Worm (Caenorhabditis elegans) whole organism, L3 larva: ENCODE measurements around the gene ctsa-2.

Experiments used
- ZK546.5 ChIP-seq: sonication (generic microtip); optimal IDR thresholded peaks from 2 replicates; lab custom pipeline; 2017; ENCODE audit warnings: missing biosample characterization, missing genetic modification characterization
- aly-2 ChIP-seq: fragments of 150-350 bp; optimal IDR thresholded peaks from 2 replicates; lab custom pipeline; 2014; ENCODE audit warnings: missing biosample characterization, missing genetic modification characterization
- ama-1 ChIP-seq: fragments of 150-350 bp; optimal IDR thresholded peaks from 2 replicates; lab custom pipeline; 2018
- ceh-16 ChIP-seq: sonication (generic microtip); optimal IDR thresholded peaks from 2 replicates; lab custom pipeline; 2017; ENCODE audit warnings: missing biosample characterization, missing genetic modification characterization
- ceh-28 ChIP-seq: fragments of 150-350 bp; optimal IDR thresholded peaks from 2 replicates; lab custom pipeline; 2014; ENCODE audit warnings: missing biosample characterization, missing genetic modification reagents, missing genetic modification characterization
- daf-12 ChIP-seq: fragments of 150-350 bp; optimal IDR thresholded peaks from 2 replicates; lab custom pipeline; 2014; ENCODE audit warnings: missing biosample characterization, missing genetic modification reagents, missing genetic modification characterization
- egl-27 ChIP-seq: sonication (generic microtip); optimal IDR thresholded peaks from 4 replicates; lab custom pipeline; 2017; ENCODE audit warnings: missing biosample characterization, missing genetic modification reagents, missing genetic modification characterization
- egl-5 ChIP-seq: fragments of 150-350 bp; optimal IDR thresholded peaks from 2 replicates; lab custom pipeline; 2017; ENCODE audit warnings: missing biosample characterization, missing genetic modification reagents, missing genetic modification characterization, inconsistent platforms
- elt-2 ChIP-seq: sonication (generic microtip); optimal IDR thresholded peaks from 2 replicates; lab custom pipeline; 2016; ENCODE audit warnings: missing genetic modification reagents, mild to moderate bottlenecking, missing genetic modification characterization, missing compliant biosample characterization
- eor-1 ChIP-seq, 2 experiments: fragments of 150-350 bp; optimal IDR thresholded peaks; 2 replicates each; lab custom pipeline; 2014 to 2018; ENCODE audit warnings: missing biosample characterization in 2 of 2, missing genetic modification characterization in 2 of 2
- fkh-10 ChIP-seq: sonication (generic microtip); optimal IDR thresholded peaks from 2 replicates; lab custom pipeline; 2017; ENCODE audit warnings: missing biosample characterization, missing genetic modification reagents, missing genetic modification characterization
- fkh-2 ChIP-seq: fragments of 150-350 bp; optimal IDR thresholded peaks from 2 replicates; lab custom pipeline; 2014; ENCODE audit warnings: missing biosample characterization, missing genetic modification reagents, missing genetic modification characterization
- fos-1 ChIP-seq: fragments of 150-350 bp; optimal IDR thresholded peaks from 2 replicates; lab custom pipeline; 2014; ENCODE audit warnings: missing biosample characterization, missing genetic modification characterization
- hmg-11 ChIP-seq: sonication (generic microtip); optimal IDR thresholded peaks from 2 replicates; lab custom pipeline; 2016; ENCODE audit warnings: missing genetic modification characterization, missing compliant biosample characterization
- jun-1 ChIP-seq: fragments of 150-350 bp; optimal IDR thresholded peaks from 2 replicates; lab custom pipeline; 2014; ENCODE audit warnings: missing biosample characterization, missing genetic modification reagents, missing genetic modification characterization
- mdl-1 ChIP-seq: fragments of 150-350 bp; optimal IDR thresholded peaks from 2 replicates; lab custom pipeline; 2014; ENCODE audit warnings: missing biosample characterization, missing genetic modification characterization
- mml-1 ChIP-seq: fragments of 150-350 bp; sonication (generic microtip); optimal IDR thresholded peaks from 3 replicates; lab custom pipeline; 2014; ENCODE audit warnings: missing biosample characterization, missing genetic modification characterization
- nfya-1 ChIP-seq: sonication (generic microtip); optimal IDR thresholded peaks from 2 replicates; lab custom pipeline; 2017; ENCODE audit warnings: missing genetic modification characterization, mild to moderate bottlenecking, missing compliant biosample characterization, antibody characterized with exemption, moderate library complexity; ENCODE audit not compliant: insufficient read depth
- nhr-11 ChIP-seq: fragments of 150-350 bp; optimal IDR thresholded peaks from 2 replicates; lab custom pipeline; 2014; ENCODE audit warnings: missing biosample characterization, missing genetic modification characterization
- nhr-12 ChIP-seq: fragments of 150-350 bp; optimal IDR thresholded peaks from 2 replicates; lab custom pipeline; 2014; ENCODE audit warnings: missing biosample characterization, missing genetic modification characterization
- nhr-237 ChIP-seq: fragments of 150-350 bp; optimal IDR thresholded peaks from 2 replicates; lab custom pipeline; 2014; ENCODE audit warnings: missing biosample characterization, missing genetic modification characterization
- nhr-25 ChIP-seq: sonication (generic microtip); optimal IDR thresholded peaks from 2 replicates; lab custom pipeline; 2017; ENCODE audit warnings: missing biosample characterization, missing genetic modification characterization
- nhr-28 ChIP-seq: fragments of 150-350 bp; optimal IDR thresholded peaks from 2 replicates; lab custom pipeline; 2014; ENCODE audit warnings: missing biosample characterization, missing genetic modification characterization
- nhr-67 ChIP-seq: fragments of 150-350 bp; optimal IDR thresholded peaks from 2 replicates; lab custom pipeline; 2014; ENCODE audit warnings: missing biosample characterization, missing genetic modification characterization
- nhr-76 ChIP-seq: fragments of 150-350 bp; sonication (generic microtip); optimal IDR thresholded peaks from 5 replicates; lab custom pipeline; 2014; ENCODE audit warnings: missing biosample characterization, missing genetic modification characterization
- nhr-77 ChIP-seq: fragments of 150-350 bp; optimal IDR thresholded peaks from 2 replicates; lab custom pipeline; 2014; ENCODE audit warnings: missing biosample characterization, missing genetic modification characterization
- pha-4 ChIP-seq: fragments of 150-350 bp; optimal IDR thresholded peaks from 2 replicates; lab custom pipeline; 2014; ENCODE audit warnings: missing biosample characterization, missing genetic modification reagents, missing genetic modification characterization
- pqm-1 ChIP-seq: fragments of 150-350 bp; optimal IDR thresholded peaks from 2 replicates; lab custom pipeline; 2017; ENCODE audit warnings: missing biosample characterization, missing genetic modification characterization, inconsistent platforms
- skn-1 ChIP-seq: fragments of 150-350 bp; optimal IDR thresholded peaks from 2 replicates; lab custom pipeline; 2014; ENCODE audit warnings: missing biosample characterization, missing genetic modification characterization
- tbx-2 ChIP-seq: sonication (generic microtip); optimal IDR thresholded peaks from 2 replicates; lab custom pipeline; 2016; ENCODE audit warnings: mild to moderate bottlenecking, missing genetic modification characterization, missing compliant biosample characterization
- unc-39 ChIP-seq: sonication (generic microtip); optimal IDR thresholded peaks from 4 replicates; lab custom pipeline; 2017; ENCODE audit warnings: missing biosample characterization, missing genetic modification characterization
- unc-62 ChIP-seq: fragments of 150-350 bp; sonication (generic microtip); optimal IDR thresholded peaks from 4 replicates; lab custom pipeline; 2014; ENCODE audit warnings: missing biosample characterization, missing genetic modification reagents, missing genetic modification characterization
- zag-1 ChIP-seq: fragments of 150-350 bp; optimal IDR thresholded peaks from 2 replicates; lab custom pipeline; 2014; ENCODE audit warnings: missing biosample characterization, missing genetic modification characterization
- ztf-4 ChIP-seq: fragments of 150-350 bp; optimal IDR thresholded peaks from 2 replicates; lab custom pipeline; 2014; ENCODE audit warnings: missing biosample characterization, missing genetic modification characterization

ctsa-2 gene

DNA sequence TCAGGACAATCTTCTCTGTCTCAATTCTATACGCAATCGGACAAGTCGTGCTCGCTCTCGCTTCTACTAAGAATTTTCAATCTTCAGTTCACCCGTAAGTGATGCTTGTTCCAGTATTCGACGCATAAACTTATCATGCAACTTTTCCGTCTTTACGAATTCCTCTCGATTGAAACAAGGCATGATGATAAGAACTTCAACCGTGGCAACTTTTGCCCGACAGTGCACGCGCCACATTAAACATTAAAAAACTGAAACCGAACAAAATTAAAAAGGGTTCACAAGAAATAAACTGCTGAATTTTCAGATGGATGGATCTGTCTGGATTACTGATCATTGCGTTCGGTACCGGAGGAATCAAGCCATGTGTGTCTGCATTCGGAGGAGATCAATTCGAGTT is 28.1 kb upstream of the ctsa-2 start:
- TF ChIP-seq ZK546.5 = no peak
- no peak for TF ChIP-seq nhr-237 (tag; lab: Kevin White, UChicago)
- no peak for TF ChIP-seq egl-5 (tag; lab: Kevin White, UChicago)
- TF ChIP-seq ceh-16 (tag; lab: Kevin White, UChicago) = no peak
- TF ChIP-seq egl-27 (tag; lab: Kevin White, UChicago) = no peak
- no peak for TF ChIP-seq mdl-1
- no peak for TF ChIP-seq nhr-12
- TF ChIP-seq jun-1 (tag; lab: Kevin White, UChicago) = no peak
- TF ChIP-seq nhr-25 = no peak
- TF ChIP-seq hmg-11 (tag; lab: Kevin White, UChicago) = no peak
- no peak for TF ChIP-seq daf-12

DNA sequence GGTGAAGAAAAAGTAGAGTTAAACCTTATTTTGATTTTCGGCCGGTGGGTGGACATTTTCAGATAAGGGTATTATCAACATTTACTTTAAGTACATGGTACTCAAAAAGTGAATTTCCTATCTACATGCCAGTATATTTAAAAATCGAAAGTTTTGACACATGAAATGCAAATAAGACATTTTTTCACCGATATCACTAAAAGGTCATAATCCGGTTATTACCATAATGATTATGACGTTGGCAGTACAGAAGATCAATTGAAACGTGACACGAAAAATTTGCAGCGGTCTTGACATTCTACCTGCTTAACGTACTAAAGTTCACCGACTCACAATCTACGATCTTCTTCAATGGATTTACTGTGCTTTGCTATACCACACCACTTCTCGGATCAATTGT is 27.6 kb upstream of the ctsa-2 start:
- peak; percentile 73 for TF ChIP-seq elt-2 (tag; lab: Kevin White, UChicago)
- TF ChIP-seq nfya-1 = no peak
- no peak for TF ChIP-seq nhr-76 (tag; lab: Kevin White, UChicago)
- TF ChIP-seq pha-4 (tag; lab: Kevin White, UChicago) = peak; percentile 15

DNA sequence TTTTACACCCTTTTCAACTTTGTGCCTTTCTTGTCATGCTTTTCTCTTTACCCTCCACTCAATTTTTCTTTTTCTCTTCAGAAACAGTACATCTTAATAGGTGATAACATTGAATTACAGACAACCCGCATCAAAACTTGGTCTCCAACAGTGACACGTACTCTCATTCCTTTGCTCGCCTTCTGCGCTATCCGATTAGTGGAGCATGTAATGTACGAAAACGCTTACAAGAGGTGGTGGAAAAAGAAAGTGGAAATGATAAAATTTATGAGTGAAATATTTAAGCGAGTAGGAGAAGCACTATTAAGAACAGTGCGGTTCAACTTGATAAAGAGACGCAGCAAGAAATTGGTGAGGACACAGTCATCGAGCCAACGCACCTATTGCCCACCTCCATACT is 26.2 kb upstream of the ctsa-2 start, which contains the start of gene pept-1:
TSS of gene pept-1 (plus strand) at position 306 of the 400 bp plus-strand sequence.
- TF ChIP-seq elt-2 (tag; lab: Kevin White, UChicago) = peak; percentile 98
- TF ChIP-seq skn-1 (tag; lab: Kevin White, UChicago) = peak; percentile 32
- TF ChIP-seq pha-4 (tag; lab: Kevin White, UChicago) = peak; percentile 16
- no peak for TF ChIP-seq nhr-25
- TF ChIP-seq fkh-10 (GFP tag; lab: Kevin White, UChicago) = no peak
- TF ChIP-seq fkh-2 = no peak
- TF ChIP-seq aly-2 = no peak
- no peak for TF ChIP-seq ceh-28 (tag; lab: Kevin White, UChicago)
- TF ChIP-seq ztf-4 (tag; lab: Kevin White, UChicago) = no peak
- peak; percentile 94 for TF ChIP-seq pqm-1

DNA sequence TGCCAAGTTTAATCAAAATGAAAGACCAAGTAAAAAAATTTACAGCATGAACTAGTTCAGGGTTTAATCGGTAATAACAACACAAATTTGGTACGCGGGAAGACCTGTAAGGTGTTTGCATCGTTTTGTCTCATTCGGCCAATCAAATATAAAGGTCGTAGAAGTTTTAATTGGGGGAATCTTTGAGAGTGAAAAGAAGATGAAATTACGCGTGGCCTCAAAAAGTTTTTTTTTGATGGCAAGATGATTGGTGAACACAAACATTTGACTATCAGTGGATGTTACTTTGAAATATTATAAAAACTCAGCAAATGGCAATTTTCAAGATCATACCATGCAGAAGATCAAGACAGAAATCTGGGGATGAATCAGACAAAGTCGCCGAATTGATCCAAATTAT is 24.7 kb upstream of the ctsa-2 start, which contains the start of gene nas-33:
TSS of gene nas-33 (minus strand) at position 101 of the 400 bp plus-strand sequence.
- no peak for TF ChIP-seq ama-1 (lab: Kevin White, UChicago)
- no peak for TF ChIP-seq ztf-4 (tag; lab: Kevin White, UChicago)
- no peak for TF ChIP-seq unc-39 (tag; lab: Kevin White, UChicago)

DNA sequence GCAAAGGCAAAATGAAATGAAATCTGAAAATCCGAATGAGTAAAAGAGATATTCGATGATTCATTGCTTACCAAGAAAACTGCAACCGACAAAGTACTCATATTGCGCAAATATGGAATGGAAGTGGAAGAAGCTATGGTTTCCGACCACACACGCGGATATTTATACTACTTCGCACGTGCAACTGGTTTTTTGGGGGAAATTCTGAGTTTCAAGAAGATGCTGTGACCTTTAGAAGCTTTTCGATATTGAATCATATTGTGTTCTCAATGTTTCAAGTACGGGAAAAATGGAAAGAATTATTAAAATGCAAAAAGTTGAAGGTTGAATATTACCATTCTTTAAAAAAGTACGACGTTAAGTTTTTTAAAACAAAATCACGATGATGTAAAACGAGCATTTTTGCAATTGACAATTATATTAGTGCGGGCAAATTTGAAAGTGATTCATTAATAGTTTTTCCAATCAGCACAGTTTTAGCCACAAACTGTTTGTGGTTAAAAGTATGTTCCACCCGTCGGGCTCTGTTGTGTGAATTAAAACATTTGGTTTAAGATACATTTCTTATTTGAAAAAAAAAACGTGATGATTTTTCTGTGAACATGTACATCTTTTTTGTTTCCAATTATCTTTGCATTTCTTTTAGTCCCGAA is 20.6 kb upstream of the ctsa-2 start, which contains the start of the genes grl-6 and K10C2.6:
TSS of gene grl-6 (minus strand) at position 101 of the 653 bp plus-strand sequence.
TSS of gene K10C2.6 (plus strand) at position 603 of the 653 bp plus-strand sequence.
- no peak for TF ChIP-seq daf-12
- TF ChIP-seq mdl-1 = no peak
- TF ChIP-seq mml-1 (tag; lab: Kevin White, UChicago) = no peak
- no peak for TF ChIP-seq unc-62 (GFP tag; lab: Kevin White, UChicago)
- no peak for TF ChIP-seq nhr-77 (tag; lab: Kevin White, UChicago)
- TF ChIP-seq fkh-10 (GFP tag; lab: Kevin White, UChicago) = no peak
- no peak for TF ChIP-seq aly-2
- no peak for TF ChIP-seq ZK546.5
- no peak for TF ChIP-seq zag-1 (tag; lab: Kevin White, UChicago)
- TF ChIP-seq tbx-2 (tag; lab: Kevin White, UChicago) = no peak
- no peak for TF ChIP-seq nhr-237 (tag; lab: Kevin White, UChicago)
- TF ChIP-seq nhr-67 (tag; lab: Kevin White, UChicago) = no peak
- no peak for TF ChIP-seq nhr-28 (tag; lab: Kevin White, UChicago)
- no peak for TF ChIP-seq nhr-12
- TF ChIP-seq nhr-11 (tag; lab: Kevin White, UChicago) = no peak
- no peak for TF ChIP-seq pqm-1
- no peak for TF ChIP-seq fos-1 (tag; lab: Kevin White, UChicago)
- no peak for TF ChIP-seq egl-27 (tag; lab: Kevin White, UChicago)
- no peak for TF ChIP-seq eor-1 (tag; optimal IDR thresholded peaks at IDR 0.05; lab: Kevin White, UChicago)
- no peak for TF ChIP-seq nfya-1
- TF ChIP-seq, all 47 proteins: peak for 0
